Fruit fly (Drosophila melanogaster): ENCODE measurements around the gene CG7460.

- TF ChIP-seq psq (optimal IDR thresholded peaks at IDR 0.05) (no peak), ttk (optimal IDR thresholded peaks at IDR 0.05) (no peak), Myc (optimal IDR thresholded peaks at IDR 0.05) (no peak)
These were observed 51.2 kb downstream of the CG7460 start for dm6 chr3L:17791495-17791894.

Measured in Kc167 (cell line).